Fruit fly (Drosophila melanogaster) whole organism, embryonic: Measurements from ENCODE around the gene Agxt.

Experiments used
- CG11456 ChIP-seq: fragments of 200-800 bp; sonication (Bioruptor generic); IDR thresholded peaks from 3 replicates; pipeline ENCODE4 v1.3.6; 2022; ENCODE audit warnings: missing biosample characterization, missing genetic modification characterization
- CG11560 ChIP-seq: fragments of 200-800 bp; sonication (Bioruptor generic); IDR thresholded peaks from 3 replicates; pipeline ENCODE4 v1.3.6; 2022; ENCODE audit warnings: missing biosample characterization, missing genetic modification characterization
- CG4360 ChIP-seq: fragments of 200-800 bp; sonication (Bioruptor generic); IDR thresholded peaks from 2 replicates; pipeline ENCODE4 v1.3.6; 2022; ENCODE audit warnings: missing biosample characterization, missing genetic modification characterization
- CG9817 ChIP-seq: fragments of 200-800 bp; sonication (Bioruptor generic); optimal IDR thresholded peaks from 2 replicates; lab custom pipeline; 2018; ENCODE audit warnings: missing biosample characterization, mild to moderate bottlenecking, missing genetic modification characterization, moderate library complexity
- Camta ChIP-seq: fragments of 200-800 bp; sonication (Bioruptor generic); optimal IDR thresholded peaks from 2 replicates; lab custom pipeline; 2016; ENCODE audit warnings: missing biosample characterization, missing genetic modification characterization
- Ets97D ChIP-seq: fragments of 200-800 bp; sonication (Bioruptor generic); optimal IDR thresholded peaks from 3 replicates; lab custom pipeline; 2016; ENCODE audit warnings: missing biosample characterization, missing genetic modification characterization
- HHEX ChIP-seq: fragments of 200-800 bp; sonication (Bioruptor generic); optimal IDR thresholded peaks from 3 replicates; lab custom pipeline; 2017; ENCODE audit warnings: missing biosample characterization, mild to moderate bottlenecking, missing genetic modification characterization, missing genetic modification reagents
- Rx ChIP-seq: fragments of 200-800 bp; sonication (Bioruptor generic); IDR thresholded peaks from 2 replicates; pipeline ENCODE4 v1.3.6; 2022; ENCODE audit warnings: missing biosample characterization, missing genetic modification characterization
- Ssrp ChIP-seq: fragments of 200-800 bp; sonication (Bioruptor generic); optimal IDR thresholded peaks from 2 replicates; lab custom pipeline; 2018; ENCODE audit warnings: missing biosample characterization, mild to moderate bottlenecking, missing genetic modification characterization, moderate library complexity
- dmrt11E ChIP-seq: fragments of 200-800 bp; sonication (Bioruptor generic); optimal IDR thresholded peaks from 3 replicates; lab custom pipeline; 2018; ENCODE audit warnings: missing biosample characterization, mild to moderate bottlenecking, missing genetic modification characterization, moderate library complexity
- gfzf ChIP-seq: fragments of 200-800 bp; sonication (Bioruptor generic); optimal IDR thresholded peaks from 2 replicates; lab custom pipeline; 2016; ENCODE audit warnings: missing biosample characterization, mild to moderate bottlenecking, missing genetic modification characterization, moderate library complexity
- jing ChIP-seq: fragments of 200-800 bp; sonication (Bioruptor generic); optimal IDR thresholded peaks from 2 replicates; lab custom pipeline; 2018; ENCODE audit warnings: missing biosample characterization, mild to moderate bottlenecking, missing genetic modification characterization
- lmd ChIP-seq: fragments of 200-800 bp; sonication (Bioruptor generic); IDR thresholded peaks from 2 replicates; pipeline ENCODE4 v1.3.6; 2022; ENCODE audit warnings: missing biosample characterization, missing genetic modification characterization
- pan ChIP-seq, 4 experiments: fragments of >200 bp in 3 of 4; fragments of 200-800 bp in 1 of 4; sonication (Bioruptor generic) in 1 of 4; optimal IDR thresholded peaks in 3 of 4; IDR thresholded peaks in 1 of 4; 2 replicates each; pipeline versions ENCODE4 v1.3.6 to Lab custom; 2017 to 2022; ENCODE audit warnings: missing biosample characterization in 2 of 4, missing genetic modification characterization in 2 of 4, mixed read lengths in 1 of 4
- ranshi ChIP-seq: fragments of 200-800 bp; sonication (Bioruptor generic); IDR thresholded peaks from 2 replicates; pipeline ENCODE4 v1.3.6; 2022; ENCODE audit warnings: missing biosample characterization, missing genetic modification characterization

Gene Agxt

dm6 chrX:6574488-6574887 lies 45.7 kb downstream of the Agxt start (continued):
- TF ChIP-seq Rx (0 out of 2 replicates have a peak, but pooled peaks have one; percentile 38), ranshi (GFP tag; lab: Robert Waterston, UW) (peak; percentile 31; the same call in 1 of the 2 replicates), pan (optimal IDR thresholded peaks at IDR 0.05; lab: Kevin White, UChicago) (no peak), pan (GFP tag; optimal IDR thresholded peaks at IDR 0.05 in 1 of 2, IDR thresholded peaks at IDR 0.05 in 1 of 2) (peak in 1 of 2 experiments; percentile 47), CG9817 (peak; percentile 15), Ets97D (GFP tag; lab: Kevin White, UChicago) (no peak), CG4360 (GFP tag; lab: Robert Waterston, UW) (no peak), lmd (peak; percentile 41; the same call in 1 of the 2 replicates), dmrt11E (tag; lab: Kevin White, UChicago) (no peak), HHEX (GFP tag; lab: Kevin White, UChicago) (no peak), Ssrp (tag; lab: Kevin White, UChicago) (peak; percentile 11), jing (GFP tag; lab: Kevin White, UChicago) (peak; percentile 2), CG11456 (GFP tag; lab: Robert Waterston, UW) (peak; percentile 54; the same call in 1 of the 3 replicates), Camta (GFP tag; lab: Kevin White, UChicago) (no peak), gfzf (GFP tag; lab: Kevin White, UChicago) (no peak), CG11560 (tag; lab: Robert Waterston, UW) (no peak)
- TF ChIP-seq, all 482 proteins: peak for 94
